Worm (Caenorhabditis elegans): ENCODE measurements around the gene srj-49.

Gene srj-49

DNA sequence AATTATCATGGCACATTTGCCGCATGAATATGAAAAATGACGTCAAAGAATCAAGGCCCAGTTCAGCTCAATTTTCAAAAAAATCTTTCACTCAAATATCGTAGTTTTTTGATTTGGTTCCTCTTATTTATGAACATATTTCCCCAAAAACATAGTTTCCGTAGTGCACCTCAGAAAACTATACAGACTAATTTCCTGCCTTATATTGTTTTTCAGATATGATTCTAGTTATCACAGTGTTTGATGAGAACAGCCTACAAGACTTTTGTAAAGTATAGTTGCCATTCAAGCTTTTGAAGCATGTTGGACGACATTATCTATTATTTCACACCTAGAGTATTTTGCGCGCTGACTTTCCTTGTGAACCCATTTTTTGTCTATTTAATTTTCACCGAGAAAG, 15.5 kb downstream of the srj-49 start, which contains the start of gene srj-50:
Gene srj-50, plus strand, starts transcription at position 301 of the 400 bp plus-strand sequence.
- TF ChIP-seq mep-1 (tag; optimal IDR thresholded peaks at IDR 0.05) = no peak
- no peak for TF ChIP-seq lin-32 (GFP tag; optimal IDR thresholded peaks at IDR 0.05)
- no peak for TF ChIP-seq lin-13 (tag; optimal IDR thresholded peaks at IDR 0.05)
- TF ChIP-seq lsy-2 (tag; optimal IDR thresholded peaks at IDR 0.05) = no peak
- no peak for TF ChIP-seq drap-1 (GFP tag; optimal IDR thresholded peaks at IDR 0.05)
- no peak for TF ChIP-seq nhr-76 (tag; optimal IDR thresholded peaks at IDR 0.05)
- TF ChIP-seq unc-120 (tag; optimal IDR thresholded peaks at IDR 0.05; ENCODE audit: poor library complexity, severe bottlenecking) = no peak
- no peak for TF ChIP-seq ceh-39 (tag; optimal IDR thresholded peaks at IDR 0.05)
- TF ChIP-seq elt-3 (tag; optimal IDR thresholded peaks at IDR 0.05) = no peak
- TF ChIP-seq ceh-83 (GFP tag; optimal IDR thresholded peaks at IDR 0.05) = no peak
- no peak for TF ChIP-seq nhr-28 (tag; optimal IDR thresholded peaks at IDR 0.05)
- TF ChIP-seq sem-2 (GFP tag; optimal IDR thresholded peaks at IDR 0.05) = no peak
- TF ChIP-seq hlh-1 (tag; optimal IDR thresholded peaks at IDR 0.05) = no peak

ce11 chrV:2830817-2831216, 17.3 kb downstream of the srj-49 start, which contains the start of gene srw-2:
Gene srw-2 (plus strand): TSS chrV:2830878.
- no peak for TF ChIP-seq elt-1 (tag; optimal IDR thresholded peaks at IDR 0.05; ENCODE audit: borderline replicate concordance, insufficient read depth)
- TF ChIP-seq zip-8 (tag; optimal IDR thresholded peaks at IDR 0.05) = no peak
- TF ChIP-seq drap-1 (GFP tag; optimal IDR thresholded peaks at IDR 0.05) = no peak
- TF ChIP-seq elt-3 (tag; optimal IDR thresholded peaks at IDR 0.05) = no peak
- TF ChIP-seq lin-13 (tag; optimal IDR thresholded peaks at IDR 0.05) = no peak
- no peak for TF ChIP-seq tbx-8 (GFP tag; optimal IDR thresholded peaks at IDR 0.05)
- no peak for TF ChIP-seq unc-39 (tag; optimal IDR thresholded peaks at IDR 0.05)
- no peak for TF ChIP-seq hlh-1 (tag; optimal IDR thresholded peaks at IDR 0.05)
- TF ChIP-seq sptf-1 (tag; optimal IDR thresholded peaks at IDR 0.05) = no peak
- no peak for TF ChIP-seq lin-32 (GFP tag; optimal IDR thresholded peaks at IDR 0.05)

DNA sequence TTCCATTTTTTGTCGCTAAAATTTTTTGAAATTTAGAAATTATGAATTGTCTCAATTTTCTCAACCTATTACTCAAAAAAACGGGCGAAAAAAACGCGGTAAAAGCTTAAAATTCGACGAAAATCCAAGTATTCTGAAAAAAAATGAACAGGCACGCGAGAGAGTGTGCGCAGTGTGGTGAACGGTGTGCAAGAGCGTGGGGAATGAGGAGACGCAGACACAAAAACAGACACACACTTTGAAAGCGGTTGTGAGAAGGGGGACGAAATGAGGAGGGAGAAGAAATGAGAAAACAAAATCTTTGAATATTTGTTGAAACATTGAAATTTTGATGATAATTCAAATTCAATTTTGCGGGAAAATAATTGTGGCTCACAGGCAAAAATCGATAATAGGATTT, 21.3 kb downstream of the srj-49 start, which contains the start of gene T03D3.5:
Gene T03D3.5, minus strand, starts transcription at position 21 of the 400 bp plus-strand sequence.
- TF ChIP-seq nhr-76 (tag; optimal IDR thresholded peaks at IDR 0.05) (no peak), snpc-4 (tag; optimal IDR thresholded peaks at IDR 0.05) (no peak), nhr-12 (tag; optimal IDR thresholded peaks at IDR 0.05) (no peak), pha-4 (tag; optimal IDR thresholded peaks at IDR 0.05) (no peak), ces-1 (GFP tag; optimal IDR thresholded peaks at IDR 0.05) (peak; percentile 33)

- TF ChIP-seq nhr-237 (tag; optimal IDR thresholded peaks at IDR 0.05) = no peak
- TF ChIP-seq ces-1 (GFP tag; optimal IDR thresholded peaks at IDR 0.05) = no peak
- TF ChIP-seq ham-2 (GFP tag; optimal IDR thresholded peaks at IDR 0.05) = peak; percentile 64
Observed at ce11 chrV:2825978-2826377, 22.2 kb downstream of the srj-49 start.

DNA sequence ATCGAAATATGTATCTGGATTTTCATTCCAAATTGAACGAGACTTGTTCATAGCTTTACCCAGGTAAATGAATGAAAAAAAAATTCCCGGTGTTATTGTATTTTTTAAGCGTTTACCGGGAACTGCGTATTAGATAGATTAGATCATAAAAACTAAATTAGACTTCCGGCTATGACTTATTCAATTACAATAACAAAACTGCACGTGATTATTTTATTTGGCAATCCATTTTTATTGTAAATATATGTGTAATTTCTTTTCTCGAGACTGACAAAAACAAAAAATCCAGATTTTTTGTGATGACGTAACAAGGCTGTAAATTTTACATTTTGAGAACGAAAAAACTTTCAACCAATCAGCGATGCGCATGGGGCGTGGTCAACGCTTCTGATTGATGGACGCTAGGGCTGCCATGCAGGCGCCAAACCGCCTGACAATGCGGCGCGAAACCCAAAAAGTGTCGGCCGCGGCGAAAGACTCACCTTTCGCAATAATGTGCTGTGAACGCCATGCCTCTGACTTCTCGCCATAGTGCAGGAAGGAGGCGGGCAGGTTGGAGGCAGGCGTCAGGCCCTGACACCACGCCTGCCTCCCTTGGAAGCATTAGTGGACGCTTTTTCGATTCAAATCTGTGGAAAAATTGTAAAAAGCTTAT, 26.4 kb downstream of the srj-49 start, which contains the start of gene srh-36:
Gene srh-36, minus strand, starts transcription at position 51 of the 655 bp plus-strand sequence.
- TF ChIP-seq tbx-8 (GFP tag; optimal IDR thresholded peaks at IDR 0.05) = no peak
- peak; percentile 59 for TF ChIP-seq zip-8 (tag; optimal IDR thresholded peaks at IDR 0.05)

DNA sequence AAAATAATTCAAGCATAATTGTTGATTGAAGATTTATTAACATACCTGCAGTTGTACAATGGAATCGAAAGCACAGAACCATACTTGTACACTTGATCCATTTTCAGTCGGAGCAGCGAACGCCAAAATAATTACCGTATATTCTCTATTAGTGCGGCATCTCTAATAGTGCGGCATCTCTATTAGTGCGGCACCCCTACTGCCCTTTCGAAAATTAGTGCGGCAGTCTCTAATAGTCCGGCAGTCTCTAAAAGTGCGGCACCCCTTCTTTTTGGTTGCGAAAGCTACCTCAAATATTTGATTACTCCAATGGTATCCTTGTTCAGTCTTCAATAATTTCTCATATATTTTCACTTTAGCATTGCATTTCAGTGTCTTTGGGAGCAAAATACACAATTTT, 30.0 kb downstream of the srj-49 start, which contains the start of gene srt-34:
Gene srt-34, minus strand, starts transcription at position 101 of the 400 bp plus-strand sequence.
- TF ChIP-seq nhr-2 (tag; optimal IDR thresholded peaks at IDR 0.05) (no peak), sptf-1 (tag; optimal IDR thresholded peaks at IDR 0.05) (no peak), tbx-8 (GFP tag; optimal IDR thresholded peaks at IDR 0.05) (no peak), lin-32 (GFP tag; optimal IDR thresholded peaks at IDR 0.05) (no peak), nhr-12 (tag; optimal IDR thresholded peaks at IDR 0.05) (no peak), zip-8 (tag; optimal IDR thresholded peaks at IDR 0.05) (no peak)

ce11 chrV:2815956-2816355, 32.2 kb downstream of the srj-49 start, which contains the start of gene F54E2.5:
Gene F54E2.5 (minus strand): TSS chrV:2816056.
- TF ChIP-seq M03D4.4 (tag; optimal IDR thresholded peaks at IDR 0.05) (no peak), cnd-1 (tag; optimal IDR thresholded peaks at IDR 0.05) (no peak), elt-1 (tag; optimal IDR thresholded peaks at IDR 0.05; ENCODE audit: borderline replicate concordance, insufficient read depth) (no peak), sptf-1 (tag; optimal IDR thresholded peaks at IDR 0.05) (no peak)
